Fruit fly (Drosophila melanogaster) S2 (cell line): Measurements from ENCODE around the gene CG31139.

ENCODE experiments used
- CG8478 ChIP-seq: fragments of >200 bp; optimal IDR thresholded peaks from 2 replicates; lab custom pipeline; 2018
- CTCF ChIP-seq, 2 experiments: fragments of >200 bp; optimal IDR thresholded peaks; 2 replicates each; lab custom pipeline; 2018

DNA sequence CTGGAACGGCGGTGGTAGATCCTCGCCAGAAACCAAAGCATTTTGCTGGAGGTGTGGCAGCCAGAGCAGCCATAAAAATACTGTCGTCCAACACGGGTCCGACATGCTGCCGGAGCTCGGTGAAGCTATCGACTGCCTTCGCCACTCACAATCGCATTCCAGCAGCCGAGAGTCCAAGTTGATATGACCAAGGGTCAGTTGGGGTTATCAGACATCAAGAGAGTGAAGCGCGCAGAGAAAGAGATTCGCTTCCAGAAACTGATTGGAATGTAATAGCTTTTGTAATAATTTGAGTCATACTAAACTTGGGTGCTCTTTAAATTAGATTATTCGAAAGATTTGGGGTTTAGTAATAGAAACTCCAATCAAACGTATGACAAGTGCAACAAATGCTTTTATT is 14.7 kb upstream of the CG31139 start, which contains the start of gene Nepl14:
- TF ChIP-seq CG8478 (lab: Kevin White, UChicago) (no peak), CTCF (optimal IDR thresholded peaks at IDR 0.05; lab: Kevin White, UChicago) (no peak)
